Fruit fly (Drosophila melanogaster) whole organism, wandering third instar larva: Measurements from ENCODE around the gene mei-P26.

Experiments used
- Abd-B ChIP-seq: fragments of >200 bp; optimal IDR thresholded peaks from 2 replicates; lab custom pipeline; 2017; ENCODE audit warnings: missing biosample characterization, missing genetic modification characterization
- Hnf4 ChIP-seq: fragments of 200-800 bp; sonication (Bioruptor generic); optimal IDR thresholded peaks from 2 replicates; lab custom pipeline; 2016; ENCODE audit warnings: missing biosample characterization, mild to moderate bottlenecking, missing genetic modification characterization
- Mio ChIP-seq: sonication (Bioruptor generic); optimal IDR thresholded peaks from 2 replicates; lab custom pipeline; 2016; ENCODE audit warnings: missing biosample characterization, missing genetic modification characterization
- Myc ChIP-seq: fragments of >200 bp; optimal IDR thresholded peaks from 2 replicates; lab custom pipeline; 2017
- br ChIP-seq: fragments of 200-800 bp; sonication (Bioruptor generic); optimal IDR thresholded peaks from 2 replicates; lab custom pipeline; 2016; ENCODE audit warnings: missing biosample characterization, missing genetic modification characterization
- h ChIP-seq: fragments of 200-800 bp; sonication (Bioruptor generic); optimal IDR thresholded peaks from 3 replicates; lab custom pipeline; 2016; ENCODE audit warnings: missing biosample characterization, mild to moderate bottlenecking, missing genetic modification characterization
- pan ChIP-seq: fragments of >200 bp; optimal IDR thresholded peaks from 2 replicates; lab custom pipeline; 2017
- usp ChIP-seq: fragments of >200 bp; optimal IDR thresholded peaks from 2 replicates; lab custom pipeline; 2017; ENCODE audit warnings: missing biosample characterization, missing genetic modification characterization

DNA sequence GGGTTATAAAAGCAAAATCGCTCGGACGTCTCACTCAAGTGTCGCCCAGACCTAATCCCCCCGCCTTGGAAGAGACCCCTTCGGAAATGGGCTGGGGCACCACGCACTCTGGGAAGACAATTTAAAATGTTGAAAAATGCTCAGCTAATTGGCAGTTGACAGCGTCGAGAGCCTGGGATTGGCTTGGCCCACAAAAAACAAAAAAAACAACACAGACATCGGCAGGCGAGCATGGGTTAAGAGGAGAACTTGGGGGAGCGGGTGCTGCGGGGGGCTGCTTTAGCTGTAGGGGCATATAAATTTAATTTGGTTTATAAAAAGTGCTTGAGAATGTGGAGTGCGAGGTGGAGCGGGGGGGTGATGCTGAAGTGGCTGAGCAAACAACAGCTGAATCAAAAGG lies 40.6 kb upstream of the mei-P26 start:
- TF ChIP-seq br (GFP tag; lab: Kevin White, UChicago) (no peak), Myc (lab: Kevin White, UChicago) (no peak), Mio (GFP tag; lab: Kevin White, UChicago) (no peak), Abd-B (GFP tag; lab: Kevin White, UChicago) (no peak), Hnf4 (GFP tag; lab: Kevin White, UChicago) (no peak), h (GFP tag; lab: Kevin White, UChicago) (no peak), usp (GFP tag; lab: Kevin White, UChicago) (no peak), pan (no peak)
